Fruit fly (Drosophila melanogaster): Measurements from ENCODE around the gene Zcchc7.

Gene Zcchc7

dm6 chr3L:16808139-16808538, 37.0 kb upstream of the Zcchc7 start (continued):
- TF ChIP-seq CG2116 (GFP tag; optimal IDR thresholded peaks at IDR 0.05): peak; percentile 29
- TF ChIP-seq psq (GFP tag; optimal IDR thresholded peaks at IDR 0.05): no peak
- no peak for TF ChIP-seq Hmx (GFP tag; optimal IDR thresholded peaks at IDR 0.05)
- no peak for TF ChIP-seq Kr (GFP tag; optimal IDR thresholded peaks at IDR 0.05)
- TF ChIP-seq sim (GFP tag; IDR thresholded peaks at IDR 0.05): no peak
- TF ChIP-seq CG34224 (GFP tag; IDR thresholded peaks at IDR 0.05; ENCODE audit: partially characterized antibody): no peak
- TF ChIP-seq Blimp-1 (GFP tag; optimal IDR thresholded peaks at IDR 0.05): no peak
- TF ChIP-seq CG3281 (GFP tag; optimal IDR thresholded peaks at IDR 0.05): no peak
- TF ChIP-seq stc (GFP tag; IDR thresholded peaks at IDR 0.05): no peak
- no peak for TF ChIP-seq Scr (GFP tag; IDR thresholded peaks at IDR 0.05; ENCODE audit: partially characterized antibody)
- no peak for TF ChIP-seq sd (tag; optimal IDR thresholded peaks at IDR 0.05)
- no peak for TF ChIP-seq sisA (GFP tag; IDR thresholded peaks at IDR 0.05)
- TF ChIP-seq Vsx1 (GFP tag; optimal IDR thresholded peaks at IDR 0.05): no peak
- TF ChIP-seq salm (tag; optimal IDR thresholded peaks at IDR 0.05): no peak
- TF ChIP-seq slou (GFP tag; optimal IDR thresholded peaks at IDR 0.05): no peak
- no peak for TF ChIP-seq caup (GFP tag; optimal IDR thresholded peaks at IDR 0.05; ENCODE audit: severe bottlenecking)
- TF ChIP-seq Ssrp (tag; optimal IDR thresholded peaks at IDR 0.05): no peak
- no peak for TF ChIP-seq CG4404 (GFP tag; IDR thresholded peaks at IDR 0.05)
- TF ChIP-seq CG13894 (tag; optimal IDR thresholded peaks at IDR 0.05): peak; percentile 30
- peak; percentile 9 for TF ChIP-seq zfh2 (GFP tag; optimal IDR thresholded peaks at IDR 0.05)
- peak in 1 of 2 experiments; percentile 75 for TF ChIP-seq Pdp1 (GFP tag; optimal IDR thresholded peaks at IDR 0.05)
- no peak for TF ChIP-seq C15 (GFP tag; IDR thresholded peaks at IDR 0.05)
- no peak for TF ChIP-seq CG2875 (GFP tag; optimal IDR thresholded peaks at IDR 0.05)
- TF ChIP-seq fd64A (GFP tag; optimal IDR thresholded peaks at IDR 0.05): no peak
- TF ChIP-seq CG9797 (GFP tag; optimal IDR thresholded peaks at IDR 0.05): peak; percentile 89
- no peak for TF ChIP-seq pum (GFP tag; optimal IDR thresholded peaks at IDR 0.05)
- no peak for TF ChIP-seq gsb (GFP tag; IDR thresholded peaks at IDR 0.05)
- TF ChIP-seq lov (optimal IDR thresholded peaks at IDR 0.05): no peak
- TF ChIP-seq lov (GFP tag; IDR thresholded peaks at IDR 0.05): no peak
- TF ChIP-seq CG3838 (GFP tag; optimal IDR thresholded peaks at IDR 0.05): no peak
- no peak for TF ChIP-seq wdn (GFP tag; IDR thresholded peaks at IDR 0.05)
- peak; percentile 50 for TF ChIP-seq phol (tag; optimal IDR thresholded peaks at IDR 0.05)
- TF ChIP-seq CG10979 (tag; optimal IDR thresholded peaks at IDR 0.05): no peak
- TF ChIP-seq CG11696 (GFP tag; IDR thresholded peaks at IDR 0.05): no peak
- TF ChIP-seq gem (tag; optimal IDR thresholded peaks at IDR 0.05): peak; percentile 17
- peak in 1 of 2 experiments; percentile 32 for TF ChIP-seq chif (GFP tag; optimal IDR thresholded peaks at IDR 0.05)
- no peak for TF ChIP-seq usp (GFP tag; optimal IDR thresholded peaks at IDR 0.05)
- TF ChIP-seq crol (GFP tag; IDR thresholded peaks at IDR 0.05): no peak
- no peak for TF ChIP-seq dmrt11E (tag; optimal IDR thresholded peaks at IDR 0.05)
- TF ChIP-seq org-1 (GFP tag; optimal IDR thresholded peaks at IDR 0.05): no peak
- TF ChIP-seq Six4 (GFP tag; optimal IDR thresholded peaks at IDR 0.05): no peak
- TF ChIP-seq CG1603 (tag; optimal IDR thresholded peaks at IDR 0.05): peak; percentile 77
- TF ChIP-seq chm (GFP tag; IDR thresholded peaks at IDR 0.05): no peak
- TF ChIP-seq HLH54F (GFP tag; optimal IDR thresholded peaks at IDR 0.05): peak; percentile 5
- no peak for TF ChIP-seq zen2 (GFP tag; IDR thresholded peaks at IDR 0.05; ENCODE audit: partially characterized antibody)
- no peak for TF ChIP-seq ash1 (GFP tag; optimal IDR thresholded peaks at IDR 0.05)
- no peak for TF ChIP-seq CG32772 (GFP tag; IDR thresholded peaks at IDR 0.05)
- TF ChIP-seq az2 (GFP tag; optimal IDR thresholded peaks at IDR 0.05): no peak
- peak in 1 of 2 experiments; percentile 32 for TF ChIP-seq crp (GFP tag; optimal IDR thresholded peaks at IDR 0.05)
- TF ChIP-seq CG33557 (GFP tag; optimal IDR thresholded peaks at IDR 0.05): no peak
- TF ChIP-seq Dek (tag; optimal IDR thresholded peaks at IDR 0.05): peak; percentile 52

All from whole organism, embryonic.